Fruit fly (Drosophila melanogaster) whole organism, pupa: ENCODE results near the gene CG9636.

ENCODE experiments used
- CG10348 ChIP-seq: fragments of 200-800 bp; sonication (Bioruptor generic); IDR thresholded peaks from 2 replicates; pipeline ENCODE4 v1.3.6; 2022; ENCODE audit warnings: missing biosample characterization, missing genetic modification characterization
- CG15710 ChIP-seq: fragments of 200-800 bp; sonication (Bioruptor generic); optimal IDR thresholded peaks from 2 replicates; lab custom pipeline; 2018; ENCODE audit warnings: missing biosample characterization, mild to moderate bottlenecking, missing genetic modification characterization, moderate library complexity
- CG17806 ChIP-seq: fragments of 200-800 bp; sonication (Bioruptor generic); optimal IDR thresholded peaks from 2 replicates; lab custom pipeline; 2018; ENCODE audit warnings: missing biosample characterization, mild to moderate bottlenecking, missing genetic modification characterization, moderate library complexity
- Pif1A ChIP-seq: fragments of 200-800 bp; sonication (Bioruptor generic); optimal IDR thresholded peaks from 3 replicates; lab custom pipeline; 2016; ENCODE audit warnings: missing biosample characterization, missing genetic modification characterization

DNA sequence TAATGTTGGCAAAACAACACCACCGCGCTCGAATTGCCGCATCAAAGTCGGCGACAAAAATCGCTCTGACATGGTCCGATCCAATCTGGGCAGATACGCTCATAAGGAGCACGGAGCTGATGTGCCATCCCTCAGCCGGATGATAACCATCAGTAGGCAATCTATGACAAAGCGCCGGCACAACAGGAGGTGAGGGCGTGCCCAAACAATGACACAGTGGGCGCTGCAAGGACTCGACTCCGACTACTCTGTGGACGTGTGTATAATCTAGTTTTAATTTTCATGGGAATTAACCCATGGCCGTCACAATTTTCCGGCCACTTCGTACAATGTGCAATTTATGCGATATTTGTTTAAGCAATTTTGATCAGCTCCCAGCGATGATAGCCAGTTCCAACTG, 31.4 kb upstream of the CG9636 start:
- no peak for TF ChIP-seq CG10348 (GFP tag; lab: Robert Waterston, UW)
- TF ChIP-seq CG17806: no peak
- no peak for TF ChIP-seq CG15710
- no peak for TF ChIP-seq Pif1A (GFP tag; lab: Kevin White, UChicago)
